Fruit fly (Drosophila melanogaster) whole organism, adult: ENCODE data around the gene Dscam3.

Experiments used
- CG7045 ChIP-seq: fragments of 200-800 bp; sonication (Bioruptor generic); optimal IDR thresholded peaks from 2 replicates; lab custom pipeline; 2017; ENCODE audit warnings: missing biosample characterization, mild to moderate bottlenecking, missing genetic modification characterization
- cic ChIP-seq: fragments of 200-800 bp; sonication (Bioruptor generic); optimal IDR thresholded peaks from 2 replicates; lab custom pipeline; 2017; ENCODE audit warnings: missing biosample characterization, mild to moderate bottlenecking, missing genetic modification characterization, moderate library complexity
- toe ChIP-seq: fragments of 200-800 bp; sonication (Bioruptor generic); optimal IDR thresholded peaks from 2 replicates; lab custom pipeline; 2016; ENCODE audit warnings: missing biosample characterization, missing genetic modification characterization

- peak; percentile 66 for TF ChIP-seq cic (GFP tag; lab: Kevin White, UChicago)
- TF ChIP-seq CG7045 (GFP tag; lab: Kevin White, UChicago): peak; percentile 54
- TF ChIP-seq toe (GFP tag; lab: Kevin White, UChicago): no peak
Measured at dm6 chr3R:17535106-17535764, 29.8 kb upstream of the Dscam3 start.
